Fruit fly (Drosophila melanogaster): ENCODE measurements around the gene Rcd5.
A peak's percentile ranks its signal among the peaks of the same experiment; 100 is the strongest.

DNA sequence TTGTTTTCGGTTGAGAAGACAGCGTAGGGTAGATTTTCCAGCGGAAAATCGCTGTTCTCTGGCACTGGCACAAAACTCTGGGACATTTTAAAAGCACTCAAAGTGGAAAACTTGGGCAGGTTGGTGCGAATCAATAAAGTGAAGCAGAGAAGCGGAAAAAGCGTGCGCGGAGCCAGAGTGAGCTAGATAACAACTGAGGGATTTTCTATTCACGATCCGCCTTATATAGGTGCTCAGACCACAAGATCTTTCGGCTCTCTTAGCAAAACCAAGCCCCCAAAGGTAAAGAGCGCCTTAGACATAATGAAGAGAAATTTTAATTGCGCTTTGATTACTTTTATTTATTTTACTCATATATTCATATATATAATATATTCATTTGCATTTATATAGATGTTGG is 33.4 kb downstream of the Rcd5 start, which contains the start of gene Faa:
- TF ChIP-seq Met (GFP tag; optimal IDR thresholded peaks at IDR 0.05) = no peak
- no peak for TF ChIP-seq dac (GFP tag; optimal IDR thresholded peaks at IDR 0.05)
- no peak for TF ChIP-seq Sox14 (GFP tag; optimal IDR thresholded peaks at IDR 0.05)
- TF ChIP-seq Lpt (GFP tag; optimal IDR thresholded peaks at IDR 0.05) = no peak
- peak; percentile 42 for TF ChIP-seq svp (GFP tag)
- no peak for TF ChIP-seq Gug (GFP tag; IDR thresholded peaks at IDR 0.05)
